Worm (Caenorhabditis elegans): ENCODE data around the gene C29F9.8.

DNA sequence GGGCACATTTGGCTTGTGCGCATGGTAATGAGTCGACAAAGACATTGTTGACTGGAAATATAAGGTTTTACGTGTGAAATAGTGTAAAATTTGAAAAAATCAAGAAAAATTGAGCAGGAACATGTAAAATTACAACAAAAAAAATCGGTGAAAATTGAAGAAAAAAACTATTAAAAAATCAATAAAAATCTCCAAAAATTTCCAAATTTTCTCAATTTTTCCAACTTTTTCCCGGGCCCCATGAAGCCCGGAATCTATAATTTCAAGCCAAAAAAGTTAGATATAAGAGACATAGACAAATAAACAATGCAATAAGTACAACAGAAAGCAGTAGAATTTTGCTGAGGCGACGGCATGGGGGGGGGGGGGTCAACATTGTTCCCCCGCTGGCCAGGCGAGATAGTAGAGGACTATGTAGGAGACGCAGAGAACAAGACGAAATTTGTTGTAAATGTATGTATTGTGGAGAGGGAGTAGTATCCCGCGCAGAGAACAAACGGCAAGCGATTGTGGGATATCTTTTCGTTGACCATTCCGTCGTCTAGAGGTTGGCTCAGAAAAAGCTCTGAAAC is 2.1 kb downstream of the C29F9.8 start, which contains the start of gene pat-4:
- TF ChIP-seq R02D3.7 (tag; optimal IDR thresholded peaks at IDR 0.05) (no peak), nhr-6 (tag; optimal IDR thresholded peaks at IDR 0.05) (no peak), nhr-11 (tag; optimal IDR thresholded peaks at IDR 0.05) (no peak), mbf-1 (tag; optimal IDR thresholded peaks at IDR 0.05) (no peak), skn-1 (tag; optimal IDR thresholded peaks at IDR 0.05) (no peak), fos-1 (tag; optimal IDR thresholded peaks at IDR 0.05) (no peak), aly-2 (tag; optimal IDR thresholded peaks at IDR 0.05) (no peak), snpc-4 (tag; optimal IDR thresholded peaks at IDR 0.05) (no peak), blmp-1 (tag; optimal IDR thresholded peaks at IDR 0.05; ENCODE audit: insufficient read depth) (no peak), nhr-12 (tag; optimal IDR thresholded peaks at IDR 0.05) (no peak), zag-1 (tag; optimal IDR thresholded peaks at IDR 0.05) (no peak), nhr-77 (tag; optimal IDR thresholded peaks at IDR 0.05) (no peak), elt-3 (tag; optimal IDR thresholded peaks at IDR 0.05) (no peak), F13H6.1 (tag; optimal IDR thresholded peaks at IDR 0.05) (peak; percentile 72)

Measured in whole organism, L2 larva.